Worm (Caenorhabditis elegans) whole organism, L1 larva: ENCODE measurements around the gene lgg-3.

ENCODE experiments used
- C04F5.9 ChIP-seq: sonication (generic microtip); optimal IDR thresholded peaks from 2 replicates; lab custom pipeline; 2016; ENCODE audit warnings: missing genetic modification characterization, missing compliant biosample characterization
- C34B4.2 ChIP-seq: sonication (generic microtip); optimal IDR thresholded peaks from 2 replicates; lab custom pipeline; 2017; ENCODE audit warnings: mild to moderate bottlenecking, missing genetic modification characterization, missing compliant biosample characterization
- F16B12.6 ChIP-seq: fragments of 150-350 bp; optimal IDR thresholded peaks from 2 replicates; lab custom pipeline; 2014; ENCODE audit warnings: missing biosample characterization, missing genetic modification characterization
- ceh-8 ChIP-seq: fragments of 200-800 bp; sonication (Bioruptor generic); optimal IDR thresholded peaks from 2 replicates; lab custom pipeline; 2018; ENCODE audit warnings: mild to moderate bottlenecking, missing genetic modification characterization, moderate library complexity, missing compliant biosample characterization
- ces-1 ChIP-seq: fragments of 150-350 bp; optimal IDR thresholded peaks from 2 replicates; lab custom pipeline; 2014; ENCODE audit warnings: missing biosample characterization, missing genetic modification reagents, missing genetic modification characterization
- dpl-1 ChIP-seq, 3 experiments: fragments of 150-350 bp in 2 of 3; sonication (generic microtip) in 1 of 3; optimal IDR thresholded peaks; 2 replicates each; lab custom pipeline; 2014 to 2017; ENCODE audit warnings: missing biosample characterization in 3 of 3, missing genetic modification characterization in 3 of 3, missing genetic modification reagents in 3 of 3
- dsc-1 ChIP-seq: sonication (generic microtip); optimal IDR thresholded peaks from 2 replicates; lab custom pipeline; 2016; ENCODE audit warnings: mild to moderate bottlenecking, missing genetic modification characterization, missing compliant biosample characterization
- efl-1 ChIP-seq, 4 experiments: fragments of 150-350 bp; optimal IDR thresholded peaks in 3 of 4; peaks in 1 of 4; 1 replicate in 1 of 4; 2 replicates in 3 of 4; lab custom pipeline; 2014; ENCODE audit warnings: missing biosample characterization in 2 of 4, missing genetic modification characterization in 2 of 4, missing genetic modification reagents in 2 of 4
- egl-13 ChIP-seq: sonication (generic microtip); optimal IDR thresholded peaks from 2 replicates; lab custom pipeline; 2016; ENCODE audit warnings: missing genotype, missing genetic modification reagents, missing genetic modification characterization, missing compliant biosample characterization
- elt-2 ChIP-seq: sonication (generic microtip); optimal IDR thresholded peaks from 2 replicates; lab custom pipeline; 2016; ENCODE audit warnings: missing genetic modification characterization, mild to moderate bottlenecking, inconsistent platforms, missing compliant biosample characterization, missing genetic modification reagents
- ets-5 ChIP-seq: fragments of 200-800 bp; sonication (Bioruptor generic); IDR thresholded peaks from 2 replicates; pipeline ENCODE4 v1.3.6; 2022; ENCODE audit warnings: missing genetic modification characterization, missing compliant biosample characterization
- fkh-10 ChIP-seq: sonication (generic microtip); optimal IDR thresholded peaks from 2 replicates; lab custom pipeline; 2017; ENCODE audit warnings: missing biosample characterization, missing genetic modification reagents, missing genetic modification characterization
- fkh-8 ChIP-seq: sonication (generic microtip); optimal IDR thresholded peaks from 2 replicates; lab custom pipeline; 2016; ENCODE audit warnings: mild to moderate bottlenecking, missing genetic modification characterization, missing compliant biosample characterization
- grh-1 ChIP-seq: fragments of 200-800 bp; sonication (Bioruptor generic); IDR thresholded peaks from 2 replicates; pipeline ENCODE4 v1.3.6; 2022; ENCODE audit warnings: missing genetic modification reagents, missing genetic modification characterization, missing compliant biosample characterization
- hlh-17 ChIP-seq: fragments of 200-800 bp; sonication (Bioruptor generic); optimal IDR thresholded peaks from 2 replicates; lab custom pipeline; 2018; ENCODE audit warnings: missing genetic modification characterization, mild to moderate bottlenecking, missing compliant biosample characterization, moderate library complexity, borderline replicate concordance
- isw-1 ChIP-seq: fragments of 200-800 bp; sonication (Bioruptor generic); IDR thresholded peaks from 2 replicates; pipeline ENCODE4 v1.3.6; 2022; ENCODE audit warnings: missing genetic modification characterization, missing compliant biosample characterization
- lin-13 ChIP-seq: fragments of 150-350 bp; optimal IDR thresholded peaks from 2 replicates; lab custom pipeline; 2014; ENCODE audit warnings: missing biosample characterization, missing genetic modification reagents, missing genetic modification characterization
- lin-14 ChIP-seq: fragments of 200-800 bp; sonication (Bioruptor generic); optimal IDR thresholded peaks from 2 replicates; lab custom pipeline; 2018; ENCODE audit warnings: mild to moderate bottlenecking, missing genetic modification characterization, moderate library complexity, missing compliant biosample characterization
- lin-35 ChIP-seq, 2 experiments: fragments of 150-350 bp; optimal IDR thresholded peaks; 2 replicates each; lab custom pipeline; 2014; ENCODE audit warnings: missing biosample characterization in 2 of 2, missing genetic modification characterization in 2 of 2, missing genetic modification reagents in 2 of 2
- lin-39 ChIP-seq: fragments of 150-350 bp; optimal IDR thresholded peaks from 2 replicates; lab custom pipeline; 2014; ENCODE audit warnings: missing biosample characterization, missing genetic modification reagents, missing genetic modification characterization
- lir-3 ChIP-seq: sonication (generic microtip); optimal IDR thresholded peaks from 2 replicates; lab custom pipeline; 2016; ENCODE audit warnings: mild to moderate bottlenecking, missing genetic modification characterization, moderate library complexity, missing compliant biosample characterization; ENCODE audit not compliant: poor library complexity
- lsy-2 ChIP-seq, 2 experiments: fragments of 150-350 bp; optimal IDR thresholded peaks; 2 replicates each; lab custom pipeline; 2014; ENCODE audit warnings: missing biosample characterization in 2 of 2, missing genetic modification characterization in 2 of 2
- mab-9 ChIP-seq: fragments of 200-800 bp; sonication (Bioruptor generic); IDR thresholded peaks from 2 replicates; pipeline ENCODE4 v1.3.6; 2022; ENCODE audit warnings: missing genetic modification reagents, missing genetic modification characterization, missing compliant biosample characterization
- mdl-1 ChIP-seq, 2 experiments: fragments of 150-350 bp; optimal IDR thresholded peaks; 2 replicates each; lab custom pipeline; 2014 to 2017; ENCODE audit warnings: missing biosample characterization in 2 of 2, missing genetic modification characterization in 2 of 2, inconsistent platforms in 1 of 2
- mep-1 ChIP-seq: fragments of 150-350 bp; optimal IDR thresholded peaks from 2 replicates; lab custom pipeline; 2014; ENCODE audit warnings: missing biosample characterization, missing genetic modification characterization
- nhr-19 ChIP-seq: fragments of 200-800 bp; sonication (Bioruptor generic); conservative IDR thresholded peaks from 2 replicates; pipeline ENCODE4 v1.3.6; 2022; ENCODE audit warnings: missing genetic modification characterization, missing compliant biosample characterization
- nhr-28 ChIP-seq: fragments of 150-350 bp; optimal IDR thresholded peaks from 2 replicates; lab custom pipeline; 2014; ENCODE audit warnings: missing biosample characterization, missing genetic modification characterization
- nhr-47 ChIP-seq: sonication (generic microtip); optimal IDR thresholded peaks from 2 replicates; lab custom pipeline; 2016; ENCODE audit warnings: mild to moderate bottlenecking, missing genetic modification characterization, moderate library complexity, missing compliant biosample characterization
- nhr-71 ChIP-seq: sonication (generic microtip); optimal IDR thresholded peaks from 2 replicates; lab custom pipeline; 2016; ENCODE audit warnings: mild to moderate bottlenecking, missing genetic modification characterization, moderate library complexity, missing compliant biosample characterization
- nhr-85 ChIP-seq: sonication (generic microtip); peaks from one replicate; lab custom pipeline; 2016; ENCODE audit warnings: missing genetic modification characterization, inconsistent platforms, missing compliant biosample characterization
- nhr-90 ChIP-seq: sonication (generic microtip); optimal IDR thresholded peaks from 2 replicates; lab custom pipeline; 2016; ENCODE audit warnings: mild to moderate bottlenecking, missing genetic modification characterization, missing compliant biosample characterization; ENCODE audit not compliant: poor library complexity
- pax-3 ChIP-seq: fragments of 200-800 bp; sonication (Bioruptor generic); optimal IDR thresholded peaks from 2 replicates; lab custom pipeline; 2018; ENCODE audit warnings: mild to moderate bottlenecking, missing genetic modification characterization, moderate library complexity, missing compliant biosample characterization
- pqm-1 ChIP-seq: sonication (generic microtip); optimal IDR thresholded peaks from 3 replicates; lab custom pipeline; 2017; ENCODE audit warnings: missing biosample characterization, missing genetic modification characterization
- skn-1 ChIP-seq: fragments of 150-350 bp; optimal IDR thresholded peaks from 2 replicates; lab custom pipeline; 2014; ENCODE audit warnings: missing biosample characterization, missing genetic modification characterization
- snpc-4 ChIP-seq: fragments of 150-350 bp; optimal IDR thresholded peaks from 2 replicates; lab custom pipeline; 2014; ENCODE audit warnings: missing biosample characterization, missing genetic modification characterization
- snu-23 ChIP-seq: sonication (generic microtip); optimal IDR thresholded peaks from 2 replicates; lab custom pipeline; 2016; ENCODE audit warnings: missing genetic modification characterization, missing compliant biosample characterization
- sox-4 ChIP-seq: sonication (generic microtip); optimal IDR thresholded peaks from 2 replicates; lab custom pipeline; 2016; ENCODE audit warnings: missing genetic modification characterization, missing compliant biosample characterization
- sup-37 ChIP-seq: fragments of 200-800 bp; sonication (Bioruptor generic); optimal IDR thresholded peaks from 2 replicates; lab custom pipeline; 2018; ENCODE audit warnings: mild to moderate bottlenecking, missing genetic modification characterization, missing compliant biosample characterization
- swsn-7 ChIP-seq: sonication (generic microtip); optimal IDR thresholded peaks from 2 replicates; lab custom pipeline; 2016; ENCODE audit warnings: missing genetic modification characterization, missing compliant biosample characterization
- tbx-2 ChIP-seq: sonication (generic microtip); optimal IDR thresholded peaks from 2 replicates; lab custom pipeline; 2016; ENCODE audit warnings: missing genetic modification characterization, missing compliant biosample characterization
- tlp-1 ChIP-seq: fragments of 150-350 bp; optimal IDR thresholded peaks from 2 replicates; lab custom pipeline; 2014; ENCODE audit warnings: missing biosample characterization, missing genetic modification characterization
- unc-130 ChIP-seq: fragments of 150-350 bp; optimal IDR thresholded peaks from 2 replicates; lab custom pipeline; 2017; ENCODE audit warnings: missing biosample characterization, missing genetic modification characterization, inconsistent platforms
- unc-62 ChIP-seq: fragments of 150-350 bp; optimal IDR thresholded peaks from 2 replicates; lab custom pipeline; 2014; ENCODE audit warnings: missing biosample characterization, missing genetic modification reagents, missing genetic modification characterization
- unc-98 ChIP-seq: fragments of 200-800 bp; sonication (Bioruptor generic); IDR thresholded peaks from 2 replicates; pipeline ENCODE4 v1.3.6; 2022; ENCODE audit warnings: missing genetic modification characterization, missing compliant biosample characterization
- vab-15 ChIP-seq: sonication (generic microtip); optimal IDR thresholded peaks from 2 replicates; lab custom pipeline; 2017; ENCODE audit warnings: missing genotype, mild to moderate bottlenecking, missing genetic modification characterization, missing compliant biosample characterization
- xbp-1 ChIP-seq: sonication (generic microtip); optimal IDR thresholded peaks from 2 replicates; lab custom pipeline; 2016; ENCODE audit warnings: missing genetic modification characterization, missing compliant biosample characterization

lgg-3 gene

DNA sequence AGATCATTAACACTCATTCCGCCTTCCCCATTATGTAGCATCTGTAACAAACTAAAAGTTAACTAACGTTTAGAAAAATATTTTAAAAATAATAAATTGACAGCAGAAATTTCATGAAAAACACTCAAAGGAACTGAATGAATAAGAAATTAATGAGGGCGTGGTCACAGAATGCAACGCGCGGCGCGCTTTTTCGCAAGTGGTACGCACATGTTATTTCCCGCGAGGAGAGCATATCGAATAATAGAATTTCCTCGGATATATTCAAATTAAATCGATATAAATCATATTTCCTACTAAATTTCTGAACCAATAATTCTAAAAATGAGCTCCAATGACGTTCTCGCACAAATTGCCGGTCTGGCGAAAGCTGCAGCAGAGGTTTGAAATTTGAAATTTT lies 5.1 kb downstream of the lgg-3 start, which contains the start of the genes abi-1 and arle-14:
Gene abi-1, minus strand, starts transcription at position 51 of the 400 bp plus-strand sequence.
Gene arle-14, plus strand, starts transcription at position 217 of the 400 bp plus-strand sequence.
- TF ChIP-seq snpc-4 (tag; lab: Kevin White, UChicago) (no peak), mdl-1 (tag; optimal IDR thresholded peaks at IDR 0.05; lab: Kevin White, UChicago) (no peak), C04F5.9 (tag; lab: Kevin White, UChicago) (no peak), lin-35 (GFP tag; optimal IDR thresholded peaks at IDR 0.05; lab: Kevin White, UChicago) (peak; percentile 17 to 22), efl-1 (optimal IDR thresholded peaks at IDR 0.05; lab: Kevin White, UChicago) (peak; percentile 8 to 32), efl-1 (GFP tag; optimal IDR thresholded peaks at IDR 0.05 in 1 of 2; lab: Kevin White, UChicago) (peak; percentile 3 to 83), lin-39 (tag; lab: Kevin White, UChicago) (no peak), vab-15 (tag; lab: Kevin White, UChicago) (no peak), dsc-1 (peak; percentile 50), lin-14 (GFP tag; lab: Kevin White, UChicago) (no peak), hlh-17 (GFP tag; lab: Kevin White, UChicago) (no peak), xbp-1 (tag; lab: Kevin White, UChicago) (peak; percentile 30), sox-4 (tag; lab: Kevin White, UChicago) (no peak), mep-1 (peak; percentile 18), nhr-47 (tag; lab: Kevin White, UChicago) (peak; percentile 21), tlp-1 (tag; lab: Kevin White, UChicago) (no peak), lsy-2 (tag; optimal IDR thresholded peaks at IDR 0.05; lab: Kevin White, UChicago) (peak; percentile 3 to 30), tbx-2 (peak; percentile 2), skn-1 (tag; lab: Kevin White, UChicago) (no peak), unc-130 (tag; lab: Kevin White, UChicago) (peak; percentile 9), swsn-7 (tag; lab: Kevin White, UChicago) (peak; percentile 29), nhr-85 (tag; lab: Kevin White, UChicago) (peak; percentile 37), dpl-1 (GFP tag; optimal IDR thresholded peaks at IDR 0.05; lab: Kevin White, UChicago) (peak in 2 of 3 experiments; percentile 22 to 32), nhr-90 (tag; lab: Kevin White, UChicago) (peak; percentile 10), snu-23 (GFP tag; lab: Kevin White, UChicago) (peak; percentile 24), grh-1 (no peak), nhr-71 (peak; percentile 42)

DNA sequence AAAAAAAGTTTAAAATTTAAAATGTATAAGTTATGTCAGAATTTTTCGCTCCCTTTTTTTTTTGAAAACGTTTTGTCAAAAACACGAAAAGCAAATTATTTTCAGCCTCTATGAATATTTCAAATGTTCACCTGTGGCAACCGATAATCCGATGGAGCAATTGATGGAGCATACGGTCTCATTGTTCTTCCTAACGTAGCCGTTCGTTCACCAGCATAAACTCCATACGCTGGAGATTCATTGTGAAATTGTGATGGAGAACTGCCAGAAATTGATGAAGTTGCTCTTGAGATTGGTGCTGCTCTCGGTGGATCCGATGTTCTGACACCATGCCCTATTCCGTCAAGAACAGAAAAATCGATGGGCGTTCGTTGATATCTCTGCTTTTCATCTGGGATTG lies 6.0 kb downstream of the lgg-3 start:
- no peak for TF ChIP-seq nhr-90 (tag; lab: Kevin White, UChicago)
- no peak for TF ChIP-seq unc-130 (tag; lab: Kevin White, UChicago)
- TF ChIP-seq ceh-8, result no peak
- TF ChIP-seq, all 84 proteins: peak for 0

DNA sequence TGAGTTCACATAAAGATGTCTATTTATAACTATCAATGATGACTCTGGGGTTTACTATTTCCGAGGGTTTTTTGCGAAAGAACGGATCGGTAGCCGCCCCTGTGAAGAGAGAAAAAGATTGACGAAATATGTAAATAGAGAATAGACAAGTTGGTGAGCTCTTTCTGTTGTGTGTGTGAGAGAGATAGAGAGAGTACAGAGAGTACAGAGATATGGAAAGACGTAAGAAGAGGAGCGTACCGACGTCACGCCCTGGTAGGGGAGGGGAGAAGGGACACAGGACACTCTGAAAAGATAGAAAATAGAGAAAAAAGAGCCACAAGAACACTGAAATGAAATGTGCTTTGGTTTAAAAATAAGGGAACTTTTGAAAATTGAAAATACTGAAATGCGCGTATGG lies 9.6 kb downstream of the lgg-3 start:
- TF ChIP-seq nhr-19 (GFP tag; lab: Robert Waterston, UW) (peak; percentile 16), mdl-1 (tag; optimal IDR thresholded peaks at IDR 0.05; lab: Kevin White, UChicago) (peak in 1 of 2 experiments; percentile 19), ets-5 (no peak), pqm-1 (no peak), fkh-10 (GFP tag; lab: Kevin White, UChicago) (peak; percentile 5), egl-13 (tag; lab: Kevin White, UChicago) (no peak), lin-13 (GFP tag; lab: Kevin White, UChicago) (no peak), sup-37 (GFP tag; lab: Kevin White, UChicago) (no peak), pax-3 (tag; lab: Kevin White, UChicago) (no peak), tlp-1 (tag; lab: Kevin White, UChicago) (no peak), unc-98 (GFP tag; lab: Robert Waterston, UW) (no peak), nhr-71 (peak; percentile 64), snpc-4 (tag; lab: Kevin White, UChicago) (peak; percentile 1), isw-1 (0 out of 2 replicates have a peak, but pooled peaks have one; percentile 7), lir-3 (no peak), sox-4 (tag; lab: Kevin White, UChicago) (no peak), F16B12.6 (tag; lab: Kevin White, UChicago) (no peak), ceh-8 (no peak), fkh-8 (tag; lab: Kevin White, UChicago) (peak; percentile 41), mab-9 (GFP tag; lab: Robert Waterston, UW) (no peak), nhr-28 (tag; lab: Kevin White, UChicago) (no peak), swsn-7 (tag; lab: Kevin White, UChicago) (peak; percentile 47), lin-35 (GFP tag; optimal IDR thresholded peaks at IDR 0.05; lab: Kevin White, UChicago) (peak in 1 of 2 experiments; percentile 54), lin-14 (GFP tag; lab: Kevin White, UChicago) (peak; percentile 74), vab-15 (tag; lab: Kevin White, UChicago) (no peak), unc-62 (no peak), elt-2 (tag; lab: Kevin White, UChicago) (no peak), ces-1 (no peak), C34B4.2 (tag; lab: Kevin White, UChicago) (no peak)
